Worm (Caenorhabditis elegans) whole organism, L4 larva: ENCODE results near the gene fbxa-81.
"Not testable (repeated sequence)": the region's sequence is repeated elsewhere in the genome, so short reads cannot be mapped to it uniquely, and the experiment has no call there.

Experiments used
- daf-8 ChIP-seq: fragments of 200-800 bp; sonication (Bioruptor generic); IDR thresholded peaks from 2 replicates; pipeline ENCODE4 v1.3.6; 2022; ENCODE audit warnings: missing genetic modification characterization, missing compliant biosample characterization
- egl-27 ChIP-seq: sonication (generic microtip); optimal IDR thresholded peaks from 3 replicates; lab custom pipeline; 2017; ENCODE audit warnings: missing biosample characterization, missing genetic modification reagents, missing genetic modification characterization
- snpc-4 ChIP-seq: fragments of 150-350 bp; optimal IDR thresholded peaks from 2 replicates; lab custom pipeline; 2014; ENCODE audit warnings: missing biosample characterization, missing genetic modification characterization
- ztf-11 ChIP-seq: fragments of 150-350 bp; optimal IDR thresholded peaks from 2 replicates; lab custom pipeline; 2014; ENCODE audit warnings: missing biosample characterization, missing genetic modification characterization
- ztf-7 ChIP-seq: fragments of 150-350 bp; optimal IDR thresholded peaks from 2 replicates; lab custom pipeline; 2014; ENCODE audit warnings: missing biosample characterization, missing genetic modification characterization

ce11 chrX:14528399-14528798 is 13.5 kb downstream of the fbxa-81 start, which contains the start of gene nspc-19:
- TF ChIP-seq ztf-7 (tag; lab: Kevin White, UChicago); egl-27 (tag; lab: Kevin White, UChicago); daf-8 (GFP tag; lab: Robert Waterston, UW); snpc-4; ztf-11: not testable (repeated sequence)
